Worm (Caenorhabditis elegans) whole organism, L2 larva: ENCODE measurements around the gene lgc-28.
"Not testable (repeated sequence)": the region's sequence is repeated elsewhere in the genome, so short reads cannot be mapped to it uniquely, and the experiment has no call there.

Experiments used
- C34F6.9 ChIP-seq: fragments of 150-350 bp; optimal IDR thresholded peaks from 2 replicates; lab custom pipeline; 2014; ENCODE audit warnings: missing biosample characterization, missing genetic modification characterization
- F13H6.1 ChIP-seq: sonication (generic microtip); optimal IDR thresholded peaks from 2 replicates; lab custom pipeline; 2016; ENCODE audit warnings: missing genetic modification characterization, missing compliant biosample characterization
- Y55F3AM.14 ChIP-seq: fragments of 200-800 bp; sonication (Bioruptor generic); optimal IDR thresholded peaks from 2 replicates; lab custom pipeline; 2018; ENCODE audit warnings: mild to moderate bottlenecking, missing genetic modification characterization, missing compliant biosample characterization
- alr-1 ChIP-seq: fragments of 150-350 bp; optimal IDR thresholded peaks from 2 replicates; lab custom pipeline; 2014; ENCODE audit warnings: missing biosample characterization, missing genetic modification characterization
- blmp-1 ChIP-seq: sonication (generic microtip); optimal IDR thresholded peaks from 2 replicates; lab custom pipeline; 2017; ENCODE audit warnings: missing genetic modification characterization, mild to moderate bottlenecking, missing compliant biosample characterization, antibody characterized with exemption, moderate library complexity; ENCODE audit not compliant: insufficient read depth
- ceh-82 ChIP-seq: fragments of 150-350 bp; optimal IDR thresholded peaks from 2 replicates; lab custom pipeline; 2014; ENCODE audit warnings: missing biosample characterization, missing genetic modification characterization
- egl-27 ChIP-seq: sonication (generic microtip); optimal IDR thresholded peaks from 3 replicates; lab custom pipeline; 2017; ENCODE audit warnings: missing biosample characterization, missing genetic modification reagents, missing genetic modification characterization
- fos-1 ChIP-seq: fragments of 150-350 bp; optimal IDR thresholded peaks from 2 replicates; lab custom pipeline; 2014; ENCODE audit warnings: missing biosample characterization, missing genetic modification characterization
- gmeb-1 ChIP-seq: fragments of 150-350 bp; optimal IDR thresholded peaks from 2 replicates; lab custom pipeline; 2014; ENCODE audit warnings: missing biosample characterization, missing genetic modification characterization
- lin-39 ChIP-seq: fragments of 150-350 bp; optimal IDR thresholded peaks from 2 replicates; lab custom pipeline; 2014; ENCODE audit warnings: missing biosample characterization, missing genetic modification reagents, missing genetic modification characterization
- lsy-2 ChIP-seq, 2 experiments: fragments of 150-350 bp in 1 of 2; sonication (generic microtip) in 1 of 2; optimal IDR thresholded peaks; 2 replicates each; lab custom pipeline; 2014 to 2017; ENCODE audit warnings: missing biosample characterization in 2 of 2, missing genetic modification characterization in 2 of 2
- mab-5 ChIP-seq: fragments of 150-350 bp; optimal IDR thresholded peaks from 2 replicates; lab custom pipeline; 2014; ENCODE audit warnings: missing biosample characterization, missing genetic modification characterization
- mdl-1 ChIP-seq, 2 experiments: fragments of 150-350 bp in 1 of 2; sonication (generic microtip) in 1 of 2; optimal IDR thresholded peaks; 2 replicates each; lab custom pipeline; 2017; ENCODE audit warnings: missing biosample characterization in 2 of 2, missing genetic modification characterization in 2 of 2
- nhr-12 ChIP-seq: fragments of 150-350 bp; optimal IDR thresholded peaks from 2 replicates; lab custom pipeline; 2014; ENCODE audit warnings: missing biosample characterization, missing genetic modification characterization
- nhr-129 ChIP-seq: fragments of 150-350 bp; optimal IDR thresholded peaks from 2 replicates; lab custom pipeline; 2014; ENCODE audit warnings: missing biosample characterization, missing genetic modification characterization
- nhr-21 ChIP-seq: fragments of 150-350 bp; optimal IDR thresholded peaks from 2 replicates; lab custom pipeline; 2014; ENCODE audit warnings: missing biosample characterization, missing genetic modification characterization
- nhr-23 ChIP-seq: fragments of 150-350 bp; optimal IDR thresholded peaks from 2 replicates; lab custom pipeline; 2014; ENCODE audit warnings: missing biosample characterization, missing genetic modification reagents, missing genetic modification characterization
- nhr-237 ChIP-seq: fragments of 150-350 bp; optimal IDR thresholded peaks from 2 replicates; lab custom pipeline; 2014; ENCODE audit warnings: missing biosample characterization, missing genetic modification characterization
- nhr-25 ChIP-seq: fragments of 150-350 bp; sonication (generic microtip); optimal IDR thresholded peaks from 3 replicates; lab custom pipeline; 2014; ENCODE audit warnings: missing biosample characterization, missing genetic modification characterization
- nhr-6 ChIP-seq: fragments of 150-350 bp; optimal IDR thresholded peaks from 2 replicates; lab custom pipeline; 2014; ENCODE audit warnings: missing biosample characterization, missing genetic modification characterization
- nhr-77 ChIP-seq: fragments of 150-350 bp; optimal IDR thresholded peaks from 2 replicates; lab custom pipeline; 2014; ENCODE audit warnings: missing biosample characterization, missing genetic modification characterization
- peb-1 ChIP-seq: fragments of 150-350 bp; optimal IDR thresholded peaks from 2 replicates; lab custom pipeline; 2014; ENCODE audit warnings: missing biosample characterization, missing genetic modification characterization
- sem-4 ChIP-seq: fragments of 150-350 bp; optimal IDR thresholded peaks from 2 replicates; lab custom pipeline; 2014; ENCODE audit warnings: missing biosample characterization, missing genetic modification reagents, missing genetic modification characterization
- skn-1 ChIP-seq: sonication (generic microtip); optimal IDR thresholded peaks from 2 replicates; lab custom pipeline; 2017; ENCODE audit warnings: missing biosample characterization, missing genetic modification characterization
- sma-3 ChIP-seq: sonication (generic microtip); optimal IDR thresholded peaks from 2 replicates; lab custom pipeline; 2016; ENCODE audit warnings: missing genetic modification reagents, missing genetic modification characterization, missing compliant biosample characterization
- sma-9 ChIP-seq, 2 experiments: fragments of 150-350 bp in 1 of 2; sonication (generic microtip) in 1 of 2; optimal IDR thresholded peaks; 2 replicates each; lab custom pipeline; 2014 to 2016; ENCODE audit warnings: missing genetic modification characterization in 2 of 2, mild to moderate bottlenecking in 1 of 2, missing biosample characterization in 1 of 2, missing compliant biosample characterization in 1 of 2, missing genetic modification reagents in 1 of 2, moderate library complexity in 1 of 2
- snpc-4 ChIP-seq: fragments of 150-350 bp; optimal IDR thresholded peaks from 2 replicates; lab custom pipeline; 2014; ENCODE audit warnings: missing biosample characterization, missing genetic modification characterization
- unc-39 ChIP-seq: fragments of 150-350 bp; optimal IDR thresholded peaks from 2 replicates; lab custom pipeline; 2014; ENCODE audit warnings: missing biosample characterization, missing genetic modification characterization
- unc-55 ChIP-seq: fragments of 150-350 bp; sonication (generic microtip); optimal IDR thresholded peaks from 3 replicates; lab custom pipeline; 2014; ENCODE audit warnings: missing biosample characterization, missing genetic modification reagents, missing genetic modification characterization
- ztf-1 ChIP-seq: fragments of 200-800 bp; sonication (Bioruptor generic); conservative IDR thresholded peaks from 2 replicates; pipeline ENCODE4 v1.3.6; 2022; ENCODE audit warnings: missing genetic modification characterization, missing compliant biosample characterization
- ztf-4 ChIP-seq: fragments of 150-350 bp; optimal IDR thresholded peaks from 2 replicates; lab custom pipeline; 2014; ENCODE audit warnings: missing biosample characterization, missing genetic modification characterization

Gene lgc-28

DNA sequence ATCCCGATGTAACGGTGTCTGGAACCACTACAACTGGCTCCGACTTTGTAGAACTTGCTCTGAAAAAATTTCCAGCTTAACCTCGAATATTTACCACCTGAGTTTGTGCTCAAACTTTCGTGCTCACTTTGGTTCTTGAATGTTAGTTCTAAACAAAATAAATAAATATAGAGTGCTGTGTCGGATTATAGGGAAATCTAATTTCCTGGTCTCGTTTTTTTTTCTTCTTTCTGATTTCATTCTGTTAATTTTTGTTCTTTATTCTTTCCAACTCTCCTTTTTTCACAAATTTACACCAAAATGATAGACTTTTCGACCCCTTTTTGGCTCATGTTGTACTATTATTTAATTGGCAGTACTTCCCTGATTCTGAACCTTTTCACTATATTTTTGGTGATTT lies 4.4 kb downstream of the lgc-28 start, which contains the start of gene sri-37:
Gene sri-37, plus strand, starts transcription at position 301 of the 400 bp plus-strand sequence.
- TF ChIP-seq mab-5 (tag; lab: Kevin White, UChicago) (no peak), ceh-82 (tag; lab: Kevin White, UChicago) (no peak), sem-4 (no peak), skn-1 (no peak), lsy-2 (tag; optimal IDR thresholded peaks at IDR 0.05; lab: Kevin White, UChicago) (no peak), nhr-237 (tag; lab: Kevin White, UChicago) (no peak), sma-9 (GFP tag; optimal IDR thresholded peaks at IDR 0.05; lab: Kevin White, UChicago) (no peak), sma-9 (tag; optimal IDR thresholded peaks at IDR 0.05; lab: Kevin White, UChicago) (no peak), nhr-129 (tag; lab: Kevin White, UChicago) (no peak), ztf-4 (tag; lab: Kevin White, UChicago) (no peak), snpc-4 (tag; lab: Kevin White, UChicago) (no peak), nhr-23 (tag; lab: Kevin White, UChicago) (no peak), nhr-21 (tag; lab: Kevin White, UChicago) (no peak), lin-39 (tag; lab: Kevin White, UChicago) (no peak), peb-1 (tag; lab: Kevin White, UChicago) (no peak), mdl-1 (tag; optimal IDR thresholded peaks at IDR 0.05; lab: Kevin White, UChicago) (no peak), Y55F3AM.14 (GFP tag; lab: Kevin White, UChicago) (no peak), fos-1 (tag; lab: Kevin White, UChicago) (no peak), nhr-12 (tag; lab: Kevin White, UChicago) (no peak), sma-3 (GFP tag; lab: Kevin White, UChicago) (no peak)

DNA sequence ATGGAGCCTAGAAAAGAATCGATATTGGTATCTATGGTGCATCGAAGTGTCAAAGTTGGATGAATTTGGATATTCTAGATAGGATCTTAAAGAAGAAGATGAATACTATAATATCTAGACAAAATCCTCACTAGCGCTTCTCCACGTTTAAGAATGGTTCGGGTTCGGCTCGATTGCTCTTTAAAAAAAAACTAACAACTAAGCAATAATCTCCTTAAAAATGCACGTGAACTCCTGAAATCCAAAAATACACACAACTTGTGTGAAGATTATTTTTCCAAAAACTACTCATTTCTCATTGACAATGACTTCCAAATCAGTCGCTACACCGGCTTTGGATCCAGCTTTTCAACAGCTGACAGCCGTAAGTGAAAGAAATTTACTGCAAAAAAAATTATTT lies 6.3 kb downstream of the lgc-28 start, which contains the start of gene D2062.1:
Gene D2062.1, plus strand, starts transcription at position 301 of the 400 bp plus-strand sequence.
- no peak for TF ChIP-seq nhr-237 (tag; lab: Kevin White, UChicago)
- no peak for TF ChIP-seq nhr-12 (tag; lab: Kevin White, UChicago)
- TF ChIP-seq F13H6.1 = no peak
- TF ChIP-seq nhr-6 (tag; lab: Kevin White, UChicago) = no peak
- no peak for TF ChIP-seq alr-1 (tag; lab: Kevin White, UChicago)
- TF ChIP-seq sem-4 = no peak
- TF ChIP-seq unc-55 (GFP tag; lab: Kevin White, UChicago) = no peak
- TF ChIP-seq sma-3 (GFP tag; lab: Kevin White, UChicago) = no peak
- no peak for TF ChIP-seq ztf-1 (GFP tag; lab: Robert Waterston, UW)
- no peak for TF ChIP-seq lsy-2 (tag; optimal IDR thresholded peaks at IDR 0.05; lab: Kevin White, UChicago)
- no peak for TF ChIP-seq nhr-77 (tag; lab: Kevin White, UChicago)

- TF ChIP-seq nhr-25 (tag; lab: Kevin White, UChicago) = no peak
- TF ChIP-seq egl-27 (tag; lab: Kevin White, UChicago) = no peak
- TF ChIP-seq blmp-1 = no peak
- TF ChIP-seq, all 48 proteins: peak for 0
Measured at ce11 chrII:2637359-2637758, 12.5 kb downstream of the lgc-28 start, which contains the start of gene F22E5.21. Gene F22E5.21 (minus strand): TSS chrII:2637459.

DNA sequence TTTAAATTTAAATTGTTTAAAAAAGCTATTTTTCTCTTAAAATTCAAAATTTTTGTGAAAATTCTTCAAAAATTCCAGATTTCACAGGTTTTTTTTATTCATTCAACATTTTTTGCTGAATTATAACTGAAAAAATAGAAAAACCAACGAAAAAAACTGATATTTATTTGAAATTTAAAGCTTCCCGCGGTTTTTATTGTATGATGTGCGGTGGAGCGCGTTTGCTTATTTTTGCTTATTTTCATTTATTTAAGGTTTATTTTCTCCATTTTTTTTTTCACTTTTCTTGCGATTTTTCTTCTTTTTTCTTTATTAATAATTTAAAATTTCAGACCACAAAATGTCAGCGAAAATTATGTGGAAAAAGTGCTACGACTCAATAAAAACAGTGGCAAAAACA lies 13.2 kb downstream of the lgc-28 start, which contains the start of gene F22E5.9:
Gene F22E5.9, plus strand, starts transcription at position 327 of the 400 bp plus-strand sequence.
- peak; percentile 91 for TF ChIP-seq gmeb-1 (tag; lab: Kevin White, UChicago)
- peak; percentile 61 for TF ChIP-seq unc-55 (GFP tag; lab: Kevin White, UChicago)
- no peak for TF ChIP-seq nhr-23 (tag; lab: Kevin White, UChicago)
- peak; percentile 26 for TF ChIP-seq C34F6.9 (tag; lab: Kevin White, UChicago)
- no peak for TF ChIP-seq nhr-21 (tag; lab: Kevin White, UChicago)

ce11 chrII:2639401-2640088 lies 14.7 kb downstream of the lgc-28 start, which contains the start of gene F22E5.8:
Gene F22E5.8 (plus strand): TSS chrII:2640038.
- TF ChIP-seq egl-27 (tag; lab: Kevin White, UChicago); unc-39 (tag; lab: Kevin White, UChicago); Y55F3AM.14 (GFP tag; lab: Kevin White, UChicago): not testable (repeated sequence)
